Worm (Caenorhabditis elegans): ENCODE data around the gene T01C4.8.

T01C4.8 gene

DNA sequence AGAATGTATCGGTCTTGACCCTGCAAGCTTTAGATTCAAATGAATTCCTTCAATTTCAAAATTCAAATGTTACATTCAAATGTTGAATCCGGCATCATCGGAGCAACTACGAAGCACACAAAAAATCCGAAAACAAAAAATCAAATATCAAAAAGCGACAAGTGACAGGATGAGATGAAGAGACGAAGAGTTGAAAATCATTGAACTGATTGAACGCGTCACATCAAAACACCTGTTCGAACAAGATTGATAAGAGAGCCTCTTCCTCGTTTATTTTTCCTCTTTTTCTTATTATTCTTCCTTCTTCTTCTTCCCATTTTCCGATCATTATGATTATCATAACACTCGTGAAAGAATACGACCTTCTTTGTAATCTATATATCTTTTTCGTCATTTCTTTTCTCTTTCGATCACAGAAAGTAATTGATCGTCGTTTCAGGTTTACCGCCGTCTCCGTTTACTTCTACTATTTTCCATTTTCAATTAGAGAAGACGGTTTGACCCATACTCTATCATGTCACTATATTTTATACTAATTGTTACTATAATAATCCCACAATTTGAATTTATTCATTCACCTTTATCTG, 43.7 kb downstream of the T01C4.8 start, which contains the start of gene VC5.2 (continued):
- TF ChIP-seq F26F4.8 (GFP tag; conservative IDR thresholded peaks at IDR 0.05), result no peak
- TF ChIP-seq lin-13 (GFP tag; optimal IDR thresholded peaks at IDR 0.05), result no peak

- TF ChIP-seq T20F7.1 (GFP tag; optimal IDR thresholded peaks at IDR 0.05) (no peak), ztf-11 (tag; optimal IDR thresholded peaks at IDR 0.05) (no peak), unc-130 (GFP tag; optimal IDR thresholded peaks at IDR 0.05) (peak; percentile 76), ZK337.2 (GFP tag; IDR thresholded peaks at IDR 0.05) (peak; percentile 66; the same call in 1 of the 2 replicates), ZK546.5 (tag; optimal IDR thresholded peaks at IDR 0.05) (no peak), nhr-10 (tag; optimal IDR thresholded peaks at IDR 0.05) (no peak), daf-16 (GFP tag; optimal IDR thresholded peaks at IDR 0.05) (no peak), daf-16 (tag; optimal IDR thresholded peaks at IDR 0.05) (peak; percentile 10), egl-27 (tag; optimal IDR thresholded peaks at IDR 0.05) (no peak), spr-1 (tag; optimal IDR thresholded peaks at IDR 0.05) (no peak), lsy-2 (tag; optimal IDR thresholded peaks at IDR 0.05) (peak in 1 of 2 experiments; percentile 67), lin-38 (GFP tag; IDR thresholded peaks at IDR 0.05) (peak; percentile 46), lir-3 (tag; optimal IDR thresholded peaks at IDR 0.05) (no peak), hlh-30 (tag; optimal IDR thresholded peaks at IDR 0.05; ENCODE audit: insufficient read depth) (peak; percentile 29), mes-2 (tag; optimal IDR thresholded peaks at IDR 0.05; ENCODE audit: poor library complexity, severe bottlenecking) (peak; percentile 98), duxl-1 (tag; optimal IDR thresholded peaks at IDR 0.05; ENCODE audit: poor library complexity) (peak; percentile 76), mep-1 (tag; optimal IDR thresholded peaks at IDR 0.05) (peak; percentile 18), dve-1 (tag; optimal IDR thresholded peaks at IDR 0.05; ENCODE audit: insufficient read depth) (peak; percentile 10), egl-43 (GFP tag; IDR thresholded peaks at IDR 0.05) (no peak), lin-1 (GFP tag; IDR thresholded peaks at IDR 0.05) (no peak), nhr-102 (tag; optimal IDR thresholded peaks at IDR 0.05) (peak; percentile 34), hif-1 (tag; optimal IDR thresholded peaks at IDR 0.05) (peak in 1 of 2 experiments; percentile 69), dmd-9 (GFP tag; IDR thresholded peaks at IDR 0.05) (peak; percentile 66; the same call in 1 of the 2 replicates), dpl-1 (GFP tag; optimal IDR thresholded peaks at IDR 0.05) (peak; percentile 93), madf-5 (GFP tag; IDR thresholded peaks at IDR 0.05) (no peak), rbr-2 (tag; optimal IDR thresholded peaks at IDR 0.05) (peak; percentile 30)
These were observed 44.7 kb downstream of the T01C4.8 start, which contains the start of gene mys-1 for ce11 chrV:7084612-7085139. Gene mys-1, minus strand, starts transcription at chrV:7084662.

- no peak for TF ChIP-seq T20F7.1 (GFP tag; optimal IDR thresholded peaks at IDR 0.05)
- peak; percentile 0 for TF ChIP-seq hlh-11 (tag; optimal IDR thresholded peaks at IDR 0.05)
- TF ChIP-seq vab-7 (GFP tag; IDR thresholded peaks at IDR 0.05), result no peak
- no peak for TF ChIP-seq nhr-6 (tag; optimal IDR thresholded peaks at IDR 0.05)
- TF ChIP-seq aly-2 (tag; optimal IDR thresholded peaks at IDR 0.05), result no peak
- no peak for TF ChIP-seq lin-38 (GFP tag; IDR thresholded peaks at IDR 0.05)
- no peak for TF ChIP-seq dpl-1 (GFP tag; optimal IDR thresholded peaks at IDR 0.05)
- no peak for TF ChIP-seq ZK546.5 (tag; optimal IDR thresholded peaks at IDR 0.05)
- no peak for TF ChIP-seq tag-97 (GFP tag; IDR thresholded peaks at IDR 0.05)
- no peak for TF ChIP-seq D1046.2 (GFP tag; IDR thresholded peaks at IDR 0.05)
- peak; percentile 93 for TF ChIP-seq aha-1 (tag)
These were observed 50.0 kb downstream of the T01C4.8 start for ce11 chrV:7079388-7079787.
